Fruit fly (Drosophila melanogaster) S2 (cell line): ENCODE measurements around the gene Paris.

Experiments
- CG8478 ChIP-seq: fragments of >200 bp; optimal IDR thresholded peaks from 2 replicates; lab custom pipeline; 2018
- CTCF ChIP-seq, 2 experiments: fragments of >200 bp; optimal IDR thresholded peaks; 2 replicates each; lab custom pipeline; 2018

DNA sequence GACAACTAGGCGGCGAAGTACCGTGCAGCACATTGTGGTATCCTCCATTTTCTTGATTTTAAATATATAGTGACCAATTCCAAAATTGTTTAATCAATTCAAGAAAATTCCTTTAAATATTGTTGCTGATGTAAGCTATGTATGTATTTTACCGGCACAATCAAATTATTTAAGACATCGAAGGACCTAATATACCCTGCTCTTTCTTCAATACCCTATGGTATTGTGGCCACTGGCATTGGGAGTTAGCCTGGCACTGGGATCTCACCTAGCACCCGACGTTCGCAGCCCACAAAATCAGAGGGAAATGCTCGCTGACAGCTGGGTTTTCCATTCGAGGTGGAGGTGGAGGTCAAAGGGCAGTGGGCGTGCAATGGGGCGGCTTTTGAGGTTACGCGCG is 41.3 kb upstream of the Paris start:
- TF ChIP-seq CG8478 (lab: Kevin White, UChicago): no peak
- no peak for TF ChIP-seq CTCF (optimal IDR thresholded peaks at IDR 0.05; lab: Kevin White, UChicago)
